Fruit fly (Drosophila melanogaster) S2 (cell line): Measurements from ENCODE around the gene Rcd2.

Experiments
- CG8478 ChIP-seq: fragments of >200 bp; optimal IDR thresholded peaks from 2 replicates; lab custom pipeline; 2018
- CTCF ChIP-seq, 2 experiments: fragments of >200 bp; optimal IDR thresholded peaks; 2 replicates each; lab custom pipeline; 2018

DNA sequence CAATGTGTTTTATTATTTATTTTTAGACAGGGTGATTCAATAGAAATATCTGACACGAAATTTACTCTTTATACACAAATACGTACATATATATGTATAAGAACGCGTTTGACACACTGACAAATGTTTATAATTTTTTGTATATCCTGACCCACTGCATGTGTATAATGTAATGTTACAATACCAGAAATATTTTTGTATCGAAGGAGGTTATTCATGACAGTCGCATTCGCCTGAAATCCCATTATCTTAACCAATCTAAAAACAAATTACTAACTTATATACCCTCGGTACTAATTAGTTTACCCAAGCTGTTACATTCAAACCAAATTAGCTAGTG is 46.0 kb downstream of the Rcd2 start:
- TF ChIP-seq CG8478 (no peak), CTCF (optimal IDR thresholded peaks at IDR 0.05; lab: Kevin White, UChicago) (no peak)
